Fruit fly (Drosophila melanogaster) ovary, adult (tissue): ENCODE data around the gene CG34355.

Experiments used
- CG17801 ChIP-seq: fragments of 200-800 bp; optimal IDR thresholded peaks from 2 replicates; lab custom pipeline; 2019; ENCODE audit warnings: missing biosample characterization, mild to moderate bottlenecking, missing genetic modification characterization, moderate library complexity; ENCODE audit not compliant: partially characterized antibody

CG34355 gene

DNA sequence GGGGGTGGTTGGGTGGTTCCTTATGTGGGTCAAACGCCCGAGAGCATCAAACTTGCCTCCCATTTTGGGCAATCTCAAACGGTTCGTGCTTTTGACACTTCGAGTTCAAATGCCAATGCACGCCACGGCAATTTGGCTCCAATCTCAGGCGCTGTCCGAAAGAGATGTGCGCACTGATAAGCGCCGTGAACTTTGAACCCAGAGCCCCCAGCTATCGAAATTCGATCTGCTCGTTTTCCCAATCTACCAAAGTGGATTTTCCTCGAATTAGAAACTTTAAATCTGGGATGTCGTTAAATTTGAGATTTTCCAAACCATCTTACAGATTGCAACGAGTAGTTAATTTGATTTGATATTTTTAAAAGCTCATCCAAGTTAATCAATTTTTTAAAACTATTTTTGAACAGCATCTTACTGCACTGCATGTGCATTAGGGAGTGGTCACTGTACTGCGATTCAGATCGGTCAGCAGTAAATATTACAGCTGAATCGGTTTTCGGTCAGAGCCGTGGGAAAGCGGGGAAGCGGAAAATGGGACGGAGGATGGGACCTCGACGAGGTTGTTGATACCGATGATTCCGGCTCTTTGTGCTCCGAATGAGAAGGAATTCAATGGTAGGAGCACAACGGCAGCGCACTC lies 80.5 kb downstream of the CG34355 start:
- no peak for TF ChIP-seq CG17801

DNA sequence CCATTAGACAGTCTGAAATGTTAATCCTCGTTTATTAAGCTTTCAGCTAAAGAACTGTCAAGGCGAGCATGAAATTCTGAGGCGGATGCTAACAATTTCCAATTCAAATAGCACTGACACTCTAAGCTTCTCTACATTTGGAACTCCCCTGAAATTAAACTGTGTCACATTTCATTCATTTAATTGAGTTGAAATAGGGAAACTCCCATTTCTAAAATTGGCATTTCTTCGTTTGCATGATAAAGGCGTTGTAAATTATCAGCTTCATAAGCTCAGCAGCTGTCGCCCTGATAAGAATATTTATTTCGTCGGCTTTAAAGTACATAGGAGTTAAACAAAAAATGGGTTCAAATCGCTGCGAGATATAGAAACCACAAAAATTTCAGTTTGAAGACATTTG lies 81.5 kb downstream of the CG34355 start:
- TF ChIP-seq CG17801: no peak

DNA sequence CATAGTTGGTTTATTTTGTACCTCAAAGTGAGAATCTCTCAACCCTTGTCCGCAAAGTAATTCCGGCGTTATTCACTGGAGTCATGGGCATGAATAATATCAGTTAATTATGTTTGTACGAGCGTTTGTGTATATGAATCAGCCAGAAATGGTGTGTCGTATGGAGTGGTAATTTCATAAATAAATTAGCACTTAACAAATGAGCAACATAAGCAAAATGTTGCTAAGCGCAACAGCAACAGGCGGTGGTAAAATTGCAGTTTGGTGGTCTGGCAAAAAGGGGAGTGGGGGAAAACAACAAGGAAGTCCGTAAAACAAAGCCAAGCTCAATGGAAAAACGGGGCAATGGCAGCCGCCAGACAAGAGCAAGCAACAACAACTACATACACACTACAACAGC lies 82.0 kb downstream of the CG34355 start:
- TF ChIP-seq CG17801: no peak

DNA sequence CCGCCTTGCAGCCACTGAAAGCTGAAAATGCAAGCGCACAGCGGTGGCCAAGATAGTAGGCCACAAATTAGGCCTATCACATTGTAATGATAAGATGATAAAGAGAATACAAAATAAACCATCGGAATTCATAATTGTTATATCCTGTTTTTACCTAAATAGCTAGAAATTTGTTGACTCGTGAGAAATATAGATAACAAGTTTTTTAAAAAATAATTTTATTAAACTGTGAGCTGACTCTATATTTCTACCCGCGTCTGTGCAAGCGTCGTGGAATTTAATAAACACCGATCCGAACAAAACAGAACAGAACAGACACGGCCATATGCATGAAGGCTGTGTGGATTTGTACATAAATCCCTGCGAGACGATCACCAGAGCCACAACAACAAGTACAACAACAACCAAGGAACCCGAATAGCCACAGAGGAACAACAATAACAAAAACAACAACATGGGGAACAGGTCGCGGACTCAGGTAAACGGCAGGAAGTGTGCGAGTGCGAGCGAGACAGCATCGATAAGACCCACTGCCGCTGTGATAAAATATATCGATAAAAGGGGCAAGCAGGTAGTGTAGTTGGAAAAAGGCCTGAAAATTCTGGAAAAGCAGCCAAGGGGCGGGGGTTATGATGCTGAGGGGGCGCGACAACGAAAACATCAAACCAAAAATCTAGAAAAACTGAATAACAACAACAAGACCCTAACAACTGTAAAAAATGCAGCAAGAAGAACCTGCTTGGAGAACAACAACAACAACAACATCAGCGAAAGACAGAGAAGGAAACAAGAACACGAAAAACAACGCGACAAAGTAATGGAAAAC lies 82.8 kb downstream of the CG34355 start:
- TF ChIP-seq CG17801: peak; percentile 92

DNA sequence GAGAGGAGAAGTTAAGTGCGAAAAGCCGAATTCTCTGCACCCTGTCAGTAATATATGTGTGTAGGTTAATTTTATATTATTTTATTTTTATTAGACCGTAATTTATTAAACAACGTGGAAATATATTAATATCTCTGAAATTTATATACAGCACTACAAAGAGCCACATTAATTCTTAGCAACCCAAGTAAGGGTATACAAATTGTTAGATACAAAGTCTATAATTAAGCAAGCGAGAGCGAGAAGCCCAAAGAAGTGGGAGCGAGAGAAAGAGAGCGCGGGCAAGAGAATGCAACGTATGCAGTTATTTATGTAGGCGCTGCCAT lies 83.4 kb downstream of the CG34355 start:
- peak; percentile 98 for TF ChIP-seq CG17801

DNA sequence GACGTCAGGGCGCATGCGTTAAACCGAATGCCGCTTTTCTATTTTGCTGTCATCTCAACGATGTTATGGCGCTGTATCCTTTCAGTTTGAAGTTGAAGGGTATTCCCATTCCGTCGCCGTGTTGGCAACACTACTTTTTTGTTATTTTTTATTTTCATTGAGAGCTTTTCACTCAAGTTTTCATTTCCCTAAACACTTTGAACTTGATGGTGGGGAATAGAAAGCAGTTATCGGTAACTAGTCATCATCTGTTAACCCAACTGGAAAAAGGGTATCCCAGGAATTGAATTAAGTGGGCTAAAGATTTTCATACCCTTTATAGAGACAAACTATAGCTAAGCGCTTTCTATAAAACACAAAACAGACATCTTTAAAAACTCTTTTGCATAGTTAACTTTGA lies 83.9 kb downstream of the CG34355 start:
- no peak for TF ChIP-seq CG17801

DNA sequence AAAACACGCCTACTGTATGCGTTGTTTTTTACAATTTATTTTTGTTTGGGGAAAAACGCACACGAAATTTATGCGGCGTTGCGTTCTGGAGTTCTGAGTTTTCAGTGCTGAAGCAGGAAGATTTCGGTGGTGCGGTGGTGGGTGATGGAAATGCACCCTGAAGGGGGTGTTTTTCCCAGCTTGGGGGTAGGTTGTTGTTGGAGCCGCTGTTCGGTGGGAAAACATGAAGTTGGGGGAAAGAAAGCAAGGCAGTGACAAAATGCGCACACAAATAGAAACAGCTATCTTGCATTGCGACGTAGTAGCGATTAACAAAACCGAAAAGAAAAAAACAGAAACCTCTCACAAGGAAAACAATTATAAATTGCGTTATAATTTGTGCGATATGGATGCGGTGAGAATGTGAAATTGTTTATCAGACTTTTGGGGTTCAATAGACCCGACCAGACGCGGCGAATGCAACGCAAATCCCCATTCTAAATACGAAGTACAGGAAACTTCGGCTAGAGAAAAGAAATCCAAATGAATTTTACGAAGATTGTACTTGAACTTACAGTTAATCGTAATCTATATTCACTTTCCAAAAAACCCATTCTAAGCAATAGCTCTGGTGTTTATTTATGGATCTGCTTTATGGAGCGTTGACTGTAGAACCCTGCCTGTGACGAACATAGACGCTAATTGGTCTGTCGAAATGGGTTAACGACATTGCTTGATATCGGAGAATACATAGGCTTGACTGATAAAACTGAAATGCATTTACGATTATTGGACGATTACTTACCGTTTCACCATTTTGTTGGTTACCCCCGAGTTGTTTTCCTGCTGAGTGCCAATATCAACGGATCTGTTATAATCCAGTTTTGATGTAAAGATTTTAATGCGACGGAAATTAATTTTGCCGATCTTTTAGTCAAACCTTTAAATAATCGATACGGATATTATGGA lies 84.9 kb downstream of the CG34355 start:
- peak; percentile 36 for TF ChIP-seq CG17801

DNA sequence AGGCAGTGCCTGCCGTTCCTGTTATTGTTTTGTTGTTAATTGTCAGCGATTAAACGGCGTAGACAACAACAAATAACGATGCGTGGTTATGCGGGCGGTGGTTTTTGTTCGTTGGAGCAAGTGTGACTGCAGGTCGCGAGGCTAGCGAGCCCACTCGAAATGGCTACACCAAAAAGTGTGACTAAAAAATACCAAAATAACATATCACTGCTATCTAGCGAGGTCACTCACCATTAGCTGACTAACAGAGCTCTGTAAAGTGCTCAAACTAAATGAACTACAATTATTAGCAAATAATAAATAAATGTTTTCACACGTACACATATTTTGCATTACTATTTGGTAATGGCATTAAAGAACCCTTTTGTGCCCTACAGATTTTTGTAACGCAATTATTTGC lies 86.3 kb downstream of the CG34355 start, which contains the start of gene Pli:
Gene Pli, minus strand, starts transcription at position 131 of the 400 bp plus-strand sequence.
- peak; percentile 75 for TF ChIP-seq CG17801

DNA sequence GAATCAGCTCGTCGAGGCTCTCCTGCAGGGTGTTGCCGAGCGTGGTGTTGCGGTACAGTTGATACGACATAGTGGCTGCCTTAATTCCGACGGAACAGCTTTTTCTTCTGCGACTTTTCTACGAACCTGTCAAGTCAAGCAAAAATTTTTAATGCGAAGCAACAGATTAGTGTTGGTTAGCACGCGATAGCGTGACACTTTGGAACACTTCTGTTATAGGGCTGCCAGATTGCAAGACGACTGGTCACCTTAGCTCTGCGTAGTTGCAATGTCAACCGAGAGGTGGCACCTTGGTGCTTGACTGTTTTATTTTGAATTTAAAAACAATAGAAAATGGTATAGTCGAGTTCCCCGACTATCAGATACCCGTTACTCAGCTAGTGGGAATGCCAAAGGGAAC lies 87.2 kb downstream of the CG34355 start, which contains the start of gene TfIIA-S:
Gene TfIIA-S, minus strand, starts transcription at position 175 of the 400 bp plus-strand sequence.
- peak; percentile 75 for TF ChIP-seq CG17801

DNA sequence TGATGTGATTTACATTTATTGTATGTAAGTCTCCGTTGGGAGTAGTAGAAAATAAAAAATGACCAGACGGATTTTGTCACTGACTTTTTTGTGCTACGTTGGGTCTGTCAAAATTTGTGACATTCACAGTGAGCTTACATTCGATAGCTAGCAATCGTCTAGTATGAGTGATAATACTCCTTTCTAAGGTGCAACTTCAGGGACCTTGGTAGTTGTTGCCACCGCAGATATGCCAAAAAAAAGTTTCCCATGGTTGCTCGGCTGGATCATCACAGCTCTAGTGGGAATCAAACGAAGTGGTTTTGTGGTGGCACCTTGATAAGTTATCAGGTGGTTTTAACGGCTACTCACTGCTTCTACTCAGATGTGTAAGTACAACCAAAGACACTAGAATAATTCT lies 89.8 kb downstream of the CG34355 start, which contains the start of gene tbrd-1:
Gene tbrd-1, minus strand, starts transcription at position 101 of the 400 bp plus-strand sequence.
- no peak for TF ChIP-seq CG17801

DNA sequence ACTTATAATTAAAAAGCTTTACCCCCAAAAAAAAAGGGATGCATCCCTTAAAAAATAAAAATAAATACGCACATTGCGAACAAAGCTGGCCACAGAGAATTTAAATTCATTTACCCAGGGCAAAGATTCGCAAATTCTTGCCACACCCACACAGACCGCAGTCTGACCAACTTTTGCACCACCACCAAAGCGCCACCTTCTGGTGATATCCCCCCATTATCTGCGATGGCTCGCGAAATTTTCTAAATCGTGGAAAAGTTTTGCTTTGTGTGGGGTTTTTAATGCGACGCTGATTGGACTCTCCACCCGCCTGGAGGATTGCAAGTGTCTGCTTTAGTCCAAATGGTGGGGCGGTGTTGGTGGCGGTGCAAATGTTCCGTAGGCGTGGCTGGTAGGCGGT lies 96.4 kb downstream of the CG34355 start:
- no peak for TF ChIP-seq CG17801

DNA sequence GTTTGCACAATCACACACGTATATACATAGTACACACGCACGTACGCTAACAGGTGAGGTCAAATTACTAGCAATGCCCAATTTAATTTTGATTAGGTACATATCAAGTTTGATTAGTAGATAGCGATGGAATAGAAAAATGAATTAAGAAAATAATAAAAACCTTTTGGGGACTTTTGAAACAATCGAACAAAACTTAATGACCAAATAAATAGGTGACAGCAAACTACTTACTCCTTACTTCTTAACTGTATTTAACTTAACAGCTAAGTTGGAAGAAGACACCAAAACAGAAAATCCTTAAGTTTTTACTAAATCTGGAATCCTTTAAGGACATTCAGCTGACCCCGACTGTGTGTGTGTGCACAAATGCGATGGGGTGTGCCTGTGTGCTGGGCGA lies 98.4 kb downstream of the CG34355 start:
- no peak for TF ChIP-seq CG17801

DNA sequence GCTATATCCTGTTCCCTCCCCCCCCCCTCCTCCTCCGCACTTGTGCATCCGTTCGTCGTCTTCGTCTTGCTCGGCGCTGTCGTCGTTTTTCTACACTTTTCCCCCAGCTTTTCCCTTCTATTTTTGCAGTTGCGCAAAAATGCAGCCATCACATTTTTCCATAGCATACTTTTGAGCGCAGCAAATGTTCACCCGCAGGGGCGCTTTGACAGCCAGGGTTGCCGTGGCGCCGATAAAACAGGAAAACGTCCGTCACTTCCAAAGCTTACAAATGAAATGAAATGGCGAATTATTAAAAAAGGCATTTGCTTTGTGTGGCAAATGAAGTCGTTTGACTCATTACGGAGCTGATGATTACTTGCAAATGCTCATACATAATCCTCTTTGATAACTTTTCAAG lies 98.9 kb downstream of the CG34355 start:
- TF ChIP-seq CG17801: no peak

DNA sequence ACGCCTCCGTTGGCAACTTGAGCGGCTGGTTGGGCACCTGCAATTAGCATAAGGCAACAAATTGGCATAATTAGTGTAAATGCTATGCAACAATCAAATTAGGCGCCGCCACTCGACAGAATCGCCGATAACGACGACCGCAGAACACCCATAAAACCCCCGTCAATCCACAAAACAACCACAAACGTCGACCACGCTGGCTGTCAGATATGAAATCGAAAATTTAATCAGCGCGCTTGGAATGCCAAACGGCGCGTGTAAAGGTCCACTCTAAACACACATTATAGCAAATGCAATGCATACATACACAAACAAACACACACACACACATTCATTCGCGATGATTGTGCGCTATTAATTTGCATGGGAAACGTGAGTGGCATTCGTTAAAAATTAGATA lies 99.8 kb downstream of the CG34355 start:
- TF ChIP-seq CG17801: no peak
